Worm (Caenorhabditis elegans) whole organism, L4 larva: ENCODE data around the gene C14B1.2.

ENCODE experiments used
- D1046.2 ChIP-seq: fragments of 200-800 bp; sonication (Bioruptor generic); IDR thresholded peaks from 2 replicates; pipeline ENCODE4 v1.3.6; 2022; ENCODE audit warnings: missing genetic modification characterization, missing compliant biosample characterization
- F44E2.7 ChIP-seq: fragments of 200-800 bp; sonication (Bioruptor generic); IDR thresholded peaks from 2 replicates; pipeline ENCODE4 v2.1.2; 2022; ENCODE audit warnings: missing genetic modification characterization, missing compliant biosample characterization
- F49E8.2 ChIP-seq: sonication (generic microtip); optimal IDR thresholded peaks from 2 replicates; lab custom pipeline; 2016; ENCODE audit warnings: missing compliant biosample characterization, mild to moderate bottlenecking, missing genetic modification characterization, borderline replicate concordance
- R02D3.7 ChIP-seq: fragments of 150-350 bp; sonication (generic microtip); optimal IDR thresholded peaks from 3 replicates; lab custom pipeline; 2014; ENCODE audit warnings: missing biosample characterization, missing genetic modification characterization
- T20F7.1 ChIP-seq: fragments of 200-800 bp; sonication (Bioruptor generic); optimal IDR thresholded peaks from 2 replicates; lab custom pipeline; 2018; ENCODE audit warnings: mild to moderate bottlenecking, missing genetic modification characterization, missing compliant biosample characterization
- Y75B8A.6 ChIP-seq: fragments of 200-800 bp; sonication (Bioruptor generic); IDR thresholded peaks from 2 replicates; pipeline ENCODE4 v1.3.6; 2022; ENCODE audit warnings: missing genetic modification reagents, missing genetic modification characterization, missing compliant biosample characterization
- aha-1 ChIP-seq: fragments of 150-350 bp; peaks from one replicate; lab custom pipeline; 2014; ENCODE audit warnings: missing biosample characterization, missing genetic modification characterization
- aly-2 ChIP-seq: sonication (generic microtip); optimal IDR thresholded peaks from 2 replicates; lab custom pipeline; 2018; ENCODE audit warnings: missing biosample characterization, missing genetic modification characterization
- arid-1 ChIP-seq: fragments of 200-800 bp; sonication (Bioruptor generic); conservative IDR thresholded peaks from 2 replicates; pipeline ENCODE4 v1.3.6; 2022; ENCODE audit warnings: missing genetic modification reagents, missing genetic modification characterization, missing compliant biosample characterization
- ceh-20 ChIP-seq: fragments of 200-800 bp; sonication (Bioruptor generic); IDR thresholded peaks from 2 replicates; pipeline ENCODE4 v1.3.6; 2022; ENCODE audit warnings: missing genetic modification reagents, missing genetic modification characterization, missing compliant biosample characterization
- ceh-44 ChIP-seq: fragments of 200-800 bp; sonication (Bioruptor generic); IDR thresholded peaks from 2 replicates; pipeline ENCODE4 v1.3.6; 2022; ENCODE audit warnings: missing genetic modification reagents, missing genetic modification characterization, missing compliant biosample characterization
- ceh-62 ChIP-seq: sonication (generic microtip); optimal IDR thresholded peaks from 2 replicates; lab custom pipeline; 2017; ENCODE audit warnings: missing biosample characterization, missing genetic modification characterization
- daf-12 ChIP-seq: fragments of 150-350 bp; optimal IDR thresholded peaks from 2 replicates; lab custom pipeline; 2014; ENCODE audit warnings: missing biosample characterization, missing genetic modification reagents, missing genetic modification characterization
- daf-16 ChIP-seq, 3 experiments: sonication (generic microtip); optimal IDR thresholded peaks; 2 replicates each; lab custom pipeline; 2016 to 2017; ENCODE audit warnings: missing genetic modification characterization in 3 of 3, missing genetic modification reagents in 3 of 3, mild to moderate bottlenecking in 2 of 3, missing compliant biosample characterization in 2 of 3, missing biosample characterization in 1 of 3, moderate library complexity in 1 of 3
- dpl-1 ChIP-seq: fragments of 150-350 bp; optimal IDR thresholded peaks from 2 replicates; lab custom pipeline; 2014; ENCODE audit warnings: missing biosample characterization, missing genetic modification reagents, missing genetic modification characterization
- duxl-1 ChIP-seq: sonication (generic microtip); optimal IDR thresholded peaks from 2 replicates; lab custom pipeline; 2016; ENCODE audit warnings: mild to moderate bottlenecking, missing genetic modification characterization, moderate library complexity, missing compliant biosample characterization; ENCODE audit not compliant: poor library complexity
- dve-1 ChIP-seq: sonication (generic microtip); optimal IDR thresholded peaks from 2 replicates; lab custom pipeline; 2017; ENCODE audit warnings: antibody characterized with exemption, mild to moderate bottlenecking, missing genetic modification characterization, missing compliant biosample characterization; ENCODE audit not compliant: insufficient read depth
- egl-27 ChIP-seq: sonication (generic microtip); optimal IDR thresholded peaks from 3 replicates; lab custom pipeline; 2017; ENCODE audit warnings: missing biosample characterization, missing genetic modification reagents, missing genetic modification characterization
- hif-1 ChIP-seq, 2 experiments: sonication (generic microtip); optimal IDR thresholded peaks; 2 replicates each; lab custom pipeline; 2016 to 2017; ENCODE audit warnings: missing compliant biosample characterization in 2 of 2, missing genetic modification characterization in 2 of 2, missing genetic modification reagents in 2 of 2, missing genotype in 2 of 2, mild to moderate bottlenecking in 1 of 2
- hlh-11 ChIP-seq: fragments of 200-800 bp; sonication (Bioruptor generic); optimal IDR thresholded peaks from 2 replicates; lab custom pipeline; 2018; ENCODE audit warnings: mild to moderate bottlenecking, missing genetic modification characterization, missing compliant biosample characterization
- hlh-30 ChIP-seq: sonication (generic microtip); optimal IDR thresholded peaks from 2 replicates; lab custom pipeline; 2017; ENCODE audit warnings: antibody characterized with exemption, mild to moderate bottlenecking, missing genetic modification characterization, missing compliant biosample characterization; ENCODE audit not compliant: insufficient read depth
- lin-38 ChIP-seq: fragments of 200-800 bp; sonication (Bioruptor generic); IDR thresholded peaks from 2 replicates; pipeline ENCODE4 v1.3.6; 2022; ENCODE audit warnings: missing genetic modification reagents, missing genetic modification characterization, missing compliant biosample characterization
- lin-39 ChIP-seq: fragments of 150-350 bp; optimal IDR thresholded peaks from 2 replicates; lab custom pipeline; 2014; ENCODE audit warnings: missing biosample characterization, missing genetic modification reagents, missing genetic modification characterization
- lsy-2 ChIP-seq, 2 experiments: fragments of 150-350 bp in 1 of 2; sonication (generic microtip) in 1 of 2; optimal IDR thresholded peaks; 2 replicates each; lab custom pipeline; 2014 to 2017; ENCODE audit warnings: missing biosample characterization in 2 of 2, missing genetic modification characterization in 2 of 2
- madf-5 ChIP-seq, 2 experiments: fragments of 200-800 bp; sonication (Bioruptor generic); IDR thresholded peaks; 2 replicates each; pipeline ENCODE4 v1.3.6; 2022; ENCODE audit warnings: missing compliant biosample characterization in 2 of 2, missing genetic modification characterization in 2 of 2
- madf-9 ChIP-seq: fragments of 200-800 bp; sonication (Bioruptor generic); conservative IDR thresholded peaks from 2 replicates; pipeline ENCODE4 v1.3.6; 2022; ENCODE audit warnings: missing genetic modification reagents, missing genetic modification characterization, missing compliant biosample characterization
- mdt-29 ChIP-seq: fragments of 200-800 bp; sonication (Bioruptor generic); IDR thresholded peaks from 2 replicates; pipeline ENCODE4 v1.3.6; 2022; ENCODE audit warnings: missing genetic modification reagents, missing genetic modification characterization, missing compliant biosample characterization
- mep-1 ChIP-seq: fragments of 150-350 bp; sonication (generic microtip); optimal IDR thresholded peaks from 3 replicates; lab custom pipeline; 2014; ENCODE audit warnings: missing biosample characterization, missing genetic modification characterization
- mes-2 ChIP-seq: sonication (generic microtip); optimal IDR thresholded peaks from 2 replicates; lab custom pipeline; 2016; ENCODE audit warnings: missing genotype, mild to moderate bottlenecking, missing genetic modification characterization, missing compliant biosample characterization; ENCODE audit not compliant: poor library complexity, severe bottlenecking
- mxl-2 ChIP-seq: fragments of 200-800 bp; sonication (Bioruptor generic); conservative IDR thresholded peaks from 2 replicates; pipeline ENCODE4 v1.3.6; 2022; ENCODE audit warnings: missing genetic modification reagents, missing genetic modification characterization, missing compliant biosample characterization
- mxl-3 ChIP-seq: fragments of 200-800 bp; sonication (Bioruptor generic); optimal IDR thresholded peaks from 2 replicates; lab custom pipeline; 2018; ENCODE audit warnings: mild to moderate bottlenecking, missing genetic modification characterization, missing compliant biosample characterization
- nhr-102 ChIP-seq: sonication (generic microtip); optimal IDR thresholded peaks from 2 replicates; lab custom pipeline; 2016; ENCODE audit warnings: mild to moderate bottlenecking, missing genetic modification characterization, moderate library complexity, missing compliant biosample characterization
- nhr-11 ChIP-seq: fragments of 150-350 bp; optimal IDR thresholded peaks from 2 replicates; lab custom pipeline; 2014; ENCODE audit warnings: missing biosample characterization, missing genetic modification characterization
- nhr-25 ChIP-seq: sonication (generic microtip); optimal IDR thresholded peaks from 2 replicates; lab custom pipeline; 2017; ENCODE audit warnings: missing genetic modification characterization, mild to moderate bottlenecking, missing compliant biosample characterization, antibody characterized with exemption, moderate library complexity, borderline replicate concordance; ENCODE audit not compliant: insufficient read depth
- nhr-28 ChIP-seq: fragments of 150-350 bp; optimal IDR thresholded peaks from 2 replicates; lab custom pipeline; 2014; ENCODE audit warnings: missing biosample characterization, missing genetic modification characterization
- nhr-41 ChIP-seq: fragments of 200-800 bp; sonication (Bioruptor generic); IDR thresholded peaks from 2 replicates; pipeline ENCODE4 v1.3.6; 2022; ENCODE audit warnings: missing genetic modification reagents, missing genetic modification characterization, missing compliant biosample characterization
- nhr-42 ChIP-seq: fragments of 200-800 bp; sonication (Bioruptor generic); IDR thresholded peaks from 2 replicates; pipeline ENCODE4 v1.3.6; 2022; ENCODE audit warnings: missing genetic modification characterization, missing compliant biosample characterization
- nhr-76 ChIP-seq: fragments of 150-350 bp; optimal IDR thresholded peaks from 2 replicates; lab custom pipeline; 2014; ENCODE audit warnings: missing biosample characterization, missing genetic modification characterization
- nhr-77 ChIP-seq: fragments of 150-350 bp; optimal IDR thresholded peaks from 2 replicates; lab custom pipeline; 2014; ENCODE audit warnings: missing biosample characterization, missing genetic modification characterization
- php-3 ChIP-seq: fragments of 200-800 bp; sonication (Bioruptor generic); IDR thresholded peaks from 2 replicates; pipeline ENCODE4 v1.3.6; 2022; ENCODE audit warnings: missing genetic modification reagents, missing genetic modification characterization, missing compliant biosample characterization
- pqm-1 ChIP-seq: sonication (generic microtip); optimal IDR thresholded peaks from 2 replicates; lab custom pipeline; 2017; ENCODE audit warnings: missing biosample characterization, missing genetic modification characterization
- spr-1 ChIP-seq: sonication (generic microtip); optimal IDR thresholded peaks from 2 replicates; lab custom pipeline; 2016; ENCODE audit warnings: mild to moderate bottlenecking, missing genetic modification characterization, missing compliant biosample characterization
- tra-1 ChIP-seq: fragments of 200-800 bp; sonication (Bioruptor generic); IDR thresholded peaks from 2 replicates; pipeline ENCODE4 v1.3.6; 2022; ENCODE audit warnings: missing genetic modification reagents, missing genetic modification characterization, missing compliant biosample characterization
- unc-39 ChIP-seq: sonication (generic microtip); optimal IDR thresholded peaks from 2 replicates; lab custom pipeline; 2017; ENCODE audit warnings: missing biosample characterization, missing genetic modification characterization
- zag-1 ChIP-seq: fragments of 150-350 bp; optimal IDR thresholded peaks from 2 replicates; lab custom pipeline; 2014; ENCODE audit warnings: missing biosample characterization, missing genetic modification characterization
- zip-11 ChIP-seq: fragments of 200-800 bp; sonication (Bioruptor generic); IDR thresholded peaks from 2 replicates; pipeline ENCODE4 v1.3.6; 2022; ENCODE audit warnings: missing genetic modification characterization, missing compliant biosample characterization

C14B1.2 gene

DNA sequence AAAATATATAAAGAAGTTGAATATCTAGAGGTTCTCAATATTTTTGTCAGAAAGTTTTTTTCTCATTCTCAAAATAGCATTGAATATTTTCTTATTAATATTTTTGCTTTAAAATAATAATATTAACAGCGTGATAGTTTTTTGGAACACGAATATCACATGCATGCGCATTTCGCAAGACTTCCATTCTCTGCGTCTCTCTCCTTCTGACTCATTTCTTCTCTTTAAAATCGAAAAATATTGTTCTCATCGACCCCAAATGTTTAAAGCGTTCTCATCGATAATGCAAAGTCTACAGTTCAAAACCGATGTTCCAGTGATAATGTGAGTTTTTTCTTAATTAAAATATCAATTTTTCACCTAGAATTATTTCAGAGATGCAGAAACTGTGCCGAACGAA is 1.3 kb downstream of the C14B1.2 start, which contains the start of gene C14B1.3 (continued):
- TF ChIP-seq aly-2: no peak
- no peak for TF ChIP-seq mdt-29 (GFP tag; lab: Robert Waterston, UW)
- no peak for TF ChIP-seq tra-1 (GFP tag; lab: Robert Waterston, UW)
- TF ChIP-seq madf-9 (GFP tag; lab: Robert Waterston, UW): no peak
- no peak for TF ChIP-seq ceh-62
- peak; percentile 43 for TF ChIP-seq dpl-1 (GFP tag; lab: Kevin White, UChicago)
- peak; percentile 59 for TF ChIP-seq lin-38
- no peak for TF ChIP-seq hif-1 (tag; optimal IDR thresholded peaks at IDR 0.05; lab: Kevin White, UChicago)
- no peak for TF ChIP-seq nhr-42 (GFP tag; lab: Robert Waterston, UW)
- TF ChIP-seq hlh-11: peak; percentile 35
- TF ChIP-seq mes-2: peak; percentile 65
- TF ChIP-seq F49E8.2 (tag; lab: Kevin White, UChicago): no peak
- no peak for TF ChIP-seq php-3 (GFP tag; lab: Robert Waterston, UW)
- TF ChIP-seq arid-1: no peak
- TF ChIP-seq mxl-2 (GFP tag; lab: Robert Waterston, UW): no peak
- no peak for TF ChIP-seq unc-39 (tag; lab: Kevin White, UChicago)
- peak; percentile 41 for TF ChIP-seq nhr-77 (tag; lab: Kevin White, UChicago)
- TF ChIP-seq pqm-1 (tag; lab: Kevin White, UChicago): peak; percentile 23
- TF ChIP-seq daf-12 (tag; lab: Kevin White, UChicago): no peak
- TF ChIP-seq duxl-1 (tag; lab: Kevin White, UChicago): no peak
- no peak for TF ChIP-seq spr-1 (tag; lab: Kevin White, UChicago)
- peak; percentile 47 for TF ChIP-seq T20F7.1
- TF ChIP-seq nhr-102 (tag; lab: Kevin White, UChicago): no peak
- peak; percentile 65 for TF ChIP-seq mep-1 (tag; lab: Kevin White, UChicago)
- TF ChIP-seq mxl-3 (GFP tag; lab: Kevin White, UChicago): no peak
- no peak for TF ChIP-seq madf-5 (GFP tag; IDR thresholded peaks at IDR 0.05; lab: Robert Waterston, UW)
- no peak for TF ChIP-seq D1046.2 (GFP tag; lab: Robert Waterston, UW)
- TF ChIP-seq egl-27 (tag; lab: Kevin White, UChicago): no peak
- TF ChIP-seq zag-1 (tag; lab: Kevin White, UChicago): no peak
- TF ChIP-seq hlh-30 (tag; lab: Kevin White, UChicago): peak; percentile 93
- TF ChIP-seq daf-16 (GFP tag; optimal IDR thresholded peaks at IDR 0.05; lab: Kevin White, UChicago): no peak
- peak; percentile 11 for TF ChIP-seq daf-16 (tag; optimal IDR thresholded peaks at IDR 0.05; lab: Kevin White, UChicago)

DNA sequence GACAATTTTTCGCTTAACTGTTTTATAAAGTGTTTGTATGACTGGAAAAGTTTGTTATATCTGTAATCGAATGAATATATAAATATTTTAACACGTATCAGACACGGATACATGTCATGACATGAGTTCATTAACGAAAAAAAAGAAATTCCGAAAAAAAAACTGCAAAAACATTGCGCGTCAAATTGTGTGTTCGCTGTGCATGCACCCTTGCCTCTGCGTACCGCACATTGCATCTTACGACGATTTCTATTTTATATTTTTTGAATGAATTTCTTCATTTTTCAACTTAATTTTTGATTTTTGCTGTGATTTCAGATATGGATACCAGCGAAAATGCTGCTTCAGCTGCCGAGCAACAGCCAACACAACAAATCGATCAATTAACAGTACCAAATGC is 2.9 kb downstream of the C14B1.2 start, which contains the start of gene wdr-5.1:
wdr-5.1 (plus strand) TSS at position 319 of the 400 bp plus-strand sequence.
- TF ChIP-seq daf-12 (tag; lab: Kevin White, UChicago) (no peak), nhr-11 (tag; lab: Kevin White, UChicago) (no peak), mep-1 (tag; lab: Kevin White, UChicago) (peak; percentile 46), dve-1 (tag; lab: Kevin White, UChicago) (peak; percentile 23), lin-38 (peak; percentile 47), dpl-1 (GFP tag; lab: Kevin White, UChicago) (peak; percentile 25), hlh-30 (tag; lab: Kevin White, UChicago) (peak; percentile 16), duxl-1 (tag; lab: Kevin White, UChicago) (peak; percentile 38), lin-39 (tag; lab: Kevin White, UChicago) (no peak), daf-16 (GFP tag; optimal IDR thresholded peaks at IDR 0.05; lab: Kevin White, UChicago) (no peak), daf-16 (tag; optimal IDR thresholded peaks at IDR 0.05; lab: Kevin White, UChicago) (peak; percentile 13), mes-2 (peak; percentile 57), lsy-2 (tag; optimal IDR thresholded peaks at IDR 0.05; lab: Kevin White, UChicago) (peak in 1 of 2 experiments; percentile 80)

- TF ChIP-seq nhr-77 (tag; lab: Kevin White, UChicago): no peak
- TF ChIP-seq nhr-41 (GFP tag; lab: Robert Waterston, UW): no peak
- no peak for TF ChIP-seq zip-11
- TF ChIP-seq nhr-25 (tag; lab: Kevin White, UChicago): no peak
- TF ChIP-seq nhr-76 (tag; lab: Kevin White, UChicago): no peak
- TF ChIP-seq mxl-3 (GFP tag; lab: Kevin White, UChicago): no peak
- TF ChIP-seq nhr-28 (tag; lab: Kevin White, UChicago): no peak
- TF ChIP-seq ceh-44 (GFP tag; lab: Robert Waterston, UW): no peak
- no peak for TF ChIP-seq aha-1 (tag; lab: Kevin White, UChicago)
- no peak for TF ChIP-seq R02D3.7 (tag; lab: Kevin White, UChicago)
- no peak for TF ChIP-seq daf-16 (GFP tag; optimal IDR thresholded peaks at IDR 0.05; lab: Kevin White, UChicago)
- TF ChIP-seq daf-16 (tag; optimal IDR thresholded peaks at IDR 0.05; lab: Kevin White, UChicago): no peak
- TF ChIP-seq T20F7.1: no peak
- no peak for TF ChIP-seq Y75B8A.6 (GFP tag; lab: Robert Waterston, UW)
- no peak for TF ChIP-seq unc-39 (tag; lab: Kevin White, UChicago)
- no peak for TF ChIP-seq ceh-20
- no peak for TF ChIP-seq F44E2.7
Observed at ce11 chrIII:3706586-3706985, 4.5 kb downstream of the C14B1.2 start, which contains the start of gene dph-1. Gene dph-1 (plus strand): TSS chrIII:3706886.
